Fruit fly (Drosophila melanogaster) whole organism, embryonic: ENCODE data around the gene IFT54.

Experiments
- Abd-B ChIP-seq: fragments of 200-800 bp; sonication (Bioruptor generic); optimal IDR thresholded peaks from 2 replicates; lab custom pipeline; 2018; ENCODE audit warnings: missing biosample characterization, mild to moderate bottlenecking, missing genetic modification characterization, moderate library complexity
- CG10209 ChIP-seq: fragments of 200-800 bp; sonication (Bioruptor generic); optimal IDR thresholded peaks from 3 replicates; lab custom pipeline; 2017; ENCODE audit warnings: missing biosample characterization, mild to moderate bottlenecking, missing genetic modification characterization, missing genetic modification reagents
- CG10462 ChIP-seq: fragments of 200-800 bp; sonication (Bioruptor generic); optimal IDR thresholded peaks from 2 replicates; lab custom pipeline; 2016; ENCODE audit warnings: missing biosample characterization, missing genetic modification characterization
- CG10565 ChIP-seq: fragments of 200-800 bp; sonication (Bioruptor generic); optimal IDR thresholded peaks from 3 replicates; lab custom pipeline; 2016; ENCODE audit warnings: missing biosample characterization, mild to moderate bottlenecking, missing genetic modification characterization
- CG12219 ChIP-seq: fragments of 200-800 bp; sonication (Bioruptor generic); optimal IDR thresholded peaks from 3 replicates; lab custom pipeline; 2018; ENCODE audit warnings: missing biosample characterization, mild to moderate bottlenecking, missing genetic modification characterization
- CG15269 ChIP-seq: fragments of 200-800 bp; sonication (Bioruptor generic); optimal IDR thresholded peaks from 2 replicates; lab custom pipeline; 2018; ENCODE audit warnings: missing biosample characterization, mild to moderate bottlenecking, missing genetic modification characterization, moderate library complexity
- CG1647 ChIP-seq: fragments of 200-800 bp; sonication (Bioruptor generic); optimal IDR thresholded peaks from 3 replicates; lab custom pipeline; 2016; ENCODE audit warnings: missing biosample characterization, missing genetic modification characterization
- CG16779 ChIP-seq: fragments of 200-800 bp; sonication (Bioruptor generic); IDR thresholded peaks from 2 replicates; pipeline ENCODE4 v1.3.6; 2022; ENCODE audit warnings: missing biosample characterization, missing genetic modification characterization
- CG18619 ChIP-seq: fragments of 200-800 bp; sonication (Bioruptor generic); optimal IDR thresholded peaks from 3 replicates; lab custom pipeline; 2017; ENCODE audit warnings: missing biosample characterization, mild to moderate bottlenecking, missing genetic modification characterization
- CG31365 ChIP-seq: fragments of 200-800 bp; sonication (Bioruptor generic); optimal IDR thresholded peaks from 2 replicates; lab custom pipeline; 2018; ENCODE audit warnings: missing biosample characterization, mild to moderate bottlenecking, missing genetic modification characterization
- CG33213 ChIP-seq: fragments of 200-800 bp; sonication (Bioruptor generic); optimal IDR thresholded peaks from 3 replicates; lab custom pipeline; 2016; ENCODE audit warnings: missing biosample characterization, missing genetic modification characterization
- CG6765 ChIP-seq: fragments of 200-800 bp; sonication (Bioruptor generic); optimal IDR thresholded peaks from 3 replicates; lab custom pipeline; 2017; ENCODE audit warnings: missing biosample characterization, mild to moderate bottlenecking, missing genetic modification characterization
- CG7987 ChIP-seq: fragments of 200-800 bp; sonication (Bioruptor generic); optimal IDR thresholded peaks from 2 replicates; lab custom pipeline; 2018; ENCODE audit warnings: missing biosample characterization, mild to moderate bottlenecking, missing genetic modification characterization, moderate library complexity
- CG9932 ChIP-seq: fragments of 200-800 bp; sonication (Bioruptor generic); IDR thresholded peaks from 2 replicates; pipeline ENCODE4 v1.3.6; 2022; ENCODE audit warnings: missing biosample characterization, missing genetic modification characterization
- CHES-1-like ChIP-seq: fragments of 200-800 bp; sonication (Bioruptor generic); optimal IDR thresholded peaks from 2 replicates; lab custom pipeline; 2016; ENCODE audit warnings: missing biosample characterization, missing genetic modification characterization
- CkIIα-i1 ChIP-seq: fragments of 200-800 bp; sonication (Bioruptor generic); IDR thresholded peaks from 2 replicates; pipeline ENCODE4 v1.3.6; 2022; ENCODE audit warnings: missing biosample characterization, missing genetic modification characterization
- Dbx ChIP-seq: fragments of 200-800 bp; sonication (Bioruptor generic); IDR thresholded peaks from 3 replicates; pipeline ENCODE4 v1.3.6; 2022; ENCODE audit warnings: missing biosample characterization, missing genetic modification characterization
- Dip3 ChIP-seq: fragments of 200-800 bp; sonication (Bioruptor generic); optimal IDR thresholded peaks from 3 replicates; lab custom pipeline; 2016; ENCODE audit warnings: missing biosample characterization, missing genetic modification characterization
- Dp ChIP-seq: fragments of 200-800 bp; sonication (Bioruptor generic); optimal IDR thresholded peaks from 2 replicates; lab custom pipeline; 2018; ENCODE audit warnings: missing biosample characterization, mild to moderate bottlenecking, missing genetic modification characterization, moderate library complexity
- ERR ChIP-seq: fragments of 200-800 bp; sonication (Bioruptor generic); optimal IDR thresholded peaks from 2 replicates; lab custom pipeline; 2016; ENCODE audit warnings: missing biosample characterization, missing genetic modification characterization
- Ets97D ChIP-seq: fragments of 200-800 bp; sonication (Bioruptor generic); optimal IDR thresholded peaks from 3 replicates; lab custom pipeline; 2016; ENCODE audit warnings: missing biosample characterization, missing genetic modification characterization
- Hr3 ChIP-seq: fragments of 200-800 bp; sonication (Bioruptor generic); optimal IDR thresholded peaks from 3 replicates; lab custom pipeline; 2016; ENCODE audit warnings: missing biosample characterization, missing genetic modification characterization
- MBD-R2 ChIP-seq: fragments of 200-800 bp; sonication (Bioruptor generic); IDR thresholded peaks from 2 replicates; pipeline ENCODE4 v1.3.6; 2022; ENCODE audit warnings: missing biosample characterization, missing genetic modification characterization
- NC2β ChIP-seq: fragments of 200-800 bp; sonication (Bioruptor generic); optimal IDR thresholded peaks from 2 replicates; lab custom pipeline; 2016; ENCODE audit warnings: missing biosample characterization, missing genetic modification characterization
- NfI ChIP-seq: fragments of 200-800 bp; sonication (Bioruptor generic); optimal IDR thresholded peaks from 3 replicates; lab custom pipeline; 2018; ENCODE audit warnings: missing biosample characterization, mild to moderate bottlenecking, missing genetic modification characterization, moderate library complexity
- Sox100B ChIP-seq: fragments of 200-800 bp; sonication (Bioruptor generic); optimal IDR thresholded peaks from 3 replicates; lab custom pipeline; 2018; ENCODE audit warnings: missing biosample characterization, mild to moderate bottlenecking, missing genetic modification characterization
- Sox102F ChIP-seq: fragments of 200-800 bp; sonication (Bioruptor generic); optimal IDR thresholded peaks from 2 replicates; lab custom pipeline; 2018; ENCODE audit warnings: missing biosample characterization, mild to moderate bottlenecking, missing genetic modification characterization, moderate library complexity
- amos ChIP-seq: fragments of 200-800 bp; sonication (Bioruptor generic); IDR thresholded peaks from 2 replicates; pipeline ENCODE4 v1.3.6; 2022; ENCODE audit warnings: missing biosample characterization, missing genetic modification characterization; ENCODE audit not compliant: partially characterized antibody
- ash1 ChIP-seq: fragments of 200-800 bp; sonication (Bioruptor generic); optimal IDR thresholded peaks from 2 replicates; lab custom pipeline; 2018; ENCODE audit warnings: missing biosample characterization, mild to moderate bottlenecking, missing genetic modification characterization
- chm ChIP-seq: fragments of 200-800 bp; sonication (Bioruptor generic); IDR thresholded peaks from 2 replicates; pipeline ENCODE4 v1.3.6; 2022; ENCODE audit warnings: missing biosample characterization, missing genetic modification characterization
- chn ChIP-seq: fragments of 200-800 bp; sonication (Bioruptor generic); optimal IDR thresholded peaks from 2 replicates; lab custom pipeline; 2016; ENCODE audit warnings: missing biosample characterization, missing genetic modification characterization
- corto ChIP-seq: fragments of 200-800 bp; sonication (Bioruptor generic); optimal IDR thresholded peaks from 2 replicates; lab custom pipeline; 2016; ENCODE audit warnings: missing biosample characterization, mild to moderate bottlenecking, missing genetic modification characterization, moderate library complexity
- crc ChIP-seq: fragments of 200-800 bp; sonication (Bioruptor generic); optimal IDR thresholded peaks from 2 replicates; lab custom pipeline; 2016; ENCODE audit warnings: missing biosample characterization, missing genetic modification characterization
- crol ChIP-seq: fragments of 200-800 bp; sonication (Bioruptor generic); IDR thresholded peaks from 2 replicates; pipeline ENCODE4 v1.3.6; 2022; ENCODE audit warnings: missing biosample characterization, missing genetic modification characterization
- grn ChIP-seq: fragments of 200-800 bp; sonication (Bioruptor generic); optimal IDR thresholded peaks from 3 replicates; lab custom pipeline; 2017; ENCODE audit warnings: missing biosample characterization, missing genetic modification characterization
- hth ChIP-seq: fragments of >200 bp; optimal IDR thresholded peaks from 2 replicates; lab custom pipeline; 2017; ENCODE audit warnings: inconsistent platforms
- insv ChIP-seq, 2 experiments: fragments of 200-800 bp; sonication (Bioruptor generic); optimal IDR thresholded peaks; 3 replicates each; lab custom pipeline; 2016 to 2018; ENCODE audit warnings: missing biosample characterization in 2 of 2, missing genetic modification characterization in 2 of 2
- lov ChIP-seq, 2 experiments: fragments of 200-800 bp in 1 of 2; fragments of >200 bp in 1 of 2; sonication (Bioruptor generic) in 1 of 2; IDR thresholded peaks in 1 of 2; optimal IDR thresholded peaks in 1 of 2; 2 replicates in 1 of 2; 3 replicates in 1 of 2; pipeline versions ENCODE4 v1.3.6 to Lab custom; 2017 to 2022; ENCODE audit warnings: missing biosample characterization in 1 of 2, missing genetic modification characterization in 1 of 2
- mam ChIP-seq: fragments of 200-800 bp; sonication (Bioruptor generic); optimal IDR thresholded peaks from 3 replicates; lab custom pipeline; 2016; ENCODE audit warnings: missing biosample characterization, missing genetic modification characterization
- pnt ChIP-seq: fragments of 200-800 bp; sonication (Bioruptor generic); optimal IDR thresholded peaks from 3 replicates; lab custom pipeline; 2016; ENCODE audit warnings: missing biosample characterization, missing genetic modification characterization
- pzg ChIP-seq: fragments of 200-800 bp; sonication (Bioruptor generic); optimal IDR thresholded peaks from 3 replicates; lab custom pipeline; 2018; ENCODE audit warnings: missing biosample characterization, mild to moderate bottlenecking, missing genetic modification characterization, moderate library complexity
- repo ChIP-seq: fragments of 200-800 bp; sonication (Bioruptor generic); optimal IDR thresholded peaks from 2 replicates; lab custom pipeline; 2016; ENCODE audit warnings: missing biosample characterization, missing genetic modification characterization
- sd ChIP-seq: fragments of 200-800 bp; sonication (Bioruptor generic); optimal IDR thresholded peaks from 3 replicates; lab custom pipeline; 2018; ENCODE audit warnings: missing biosample characterization, mild to moderate bottlenecking, missing genetic modification characterization, moderate library complexity
- slou ChIP-seq: fragments of 200-800 bp; sonication (Bioruptor generic); optimal IDR thresholded peaks from 3 replicates; lab custom pipeline; 2016; ENCODE audit warnings: missing biosample characterization, missing genetic modification characterization
- slp2 ChIP-seq: fragments of 200-800 bp; sonication (Bioruptor generic); optimal IDR thresholded peaks from 2 replicates; lab custom pipeline; 2016; ENCODE audit warnings: missing biosample characterization, missing genetic modification characterization
- sr ChIP-seq: fragments of 200-800 bp; sonication (Bioruptor generic); IDR thresholded peaks from 3 replicates; pipeline ENCODE4 v1.3.6; 2022; ENCODE audit warnings: missing biosample characterization, missing genetic modification characterization
- ssp ChIP-seq: fragments of 200-800 bp; sonication (Bioruptor generic); IDR thresholded peaks from 2 replicates; pipeline ENCODE4 v1.3.6; 2022; ENCODE audit warnings: missing biosample characterization, missing genetic modification characterization
- tap ChIP-seq: fragments of 200-800 bp; optimal IDR thresholded peaks from 3 replicates; lab custom pipeline; 2019; ENCODE audit warnings: missing biosample characterization, mild to moderate bottlenecking, missing genetic modification characterization, moderate library complexity
- usp ChIP-seq: fragments of >200 bp; optimal IDR thresholded peaks from 2 replicates; lab custom pipeline; 2017; ENCODE audit warnings: missing biosample characterization, missing genetic modification characterization
- vfl ChIP-seq: fragments of 200-800 bp; sonication (Bioruptor generic); optimal IDR thresholded peaks from 2 replicates; lab custom pipeline; 2016; ENCODE audit warnings: missing biosample characterization, missing genetic modification characterization
- wor ChIP-seq: fragments of 200-800 bp; sonication (Bioruptor generic); IDR thresholded peaks from 2 replicates; pipeline ENCODE4 v1.3.6; 2022; ENCODE audit warnings: missing biosample characterization, missing genetic modification characterization
- zf30C ChIP-seq: fragments of 200-800 bp; sonication (Bioruptor generic); optimal IDR thresholded peaks from 3 replicates; lab custom pipeline; 2018; ENCODE audit warnings: missing biosample characterization, mild to moderate bottlenecking, missing genetic modification characterization

The IFT54 gene

DNA sequence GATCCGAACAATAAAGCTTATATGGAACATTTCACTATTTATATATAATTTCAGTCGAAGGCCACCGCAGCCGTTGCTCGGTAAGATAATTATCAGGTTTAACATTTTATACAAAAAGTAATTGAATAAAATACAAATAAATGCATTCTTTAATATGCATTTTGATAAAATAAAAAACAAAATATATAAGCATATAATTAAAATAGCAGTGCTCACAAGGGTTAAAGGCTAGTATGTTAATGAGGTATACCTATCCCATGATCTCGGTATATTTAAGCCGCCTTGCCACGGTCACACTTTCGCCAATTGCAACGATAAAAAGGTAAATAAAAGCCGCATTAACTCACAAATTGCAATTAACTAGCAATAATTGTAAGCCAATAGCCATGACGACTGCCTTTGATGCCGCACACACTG lies 6.6 kb downstream of the IFT54 start, which contains the start of gene Polr2I (continued):
- TF ChIP-seq CG15269 (tag; lab: Kevin White, UChicago) (peak; percentile 44), pnt (no peak), zf30C (no peak), CG10462 (GFP tag; lab: Kevin White, UChicago) (no peak), crol (GFP tag; lab: Robert Waterston, UW) (no peak), vfl (GFP tag; lab: Kevin White, UChicago) (no peak), CG33213 (GFP tag; lab: Kevin White, UChicago) (no peak), CG10209 (peak; percentile 40), Dp (peak; percentile 21), tap (tag; lab: Kevin White, UChicago) (no peak), lov (optimal IDR thresholded peaks at IDR 0.05; lab: Kevin White, UChicago) (no peak), lov (GFP tag; IDR thresholded peaks at IDR 0.05; lab: Robert Waterston, UW) (no peak), Dip3 (no peak), mam (GFP tag; lab: Kevin White, UChicago) (no peak), amos (GFP tag; lab: Robert Waterston, UW) (no peak), Dbx (0 out of 3 replicates have a peak, but pooled peaks have one; percentile 13), CG31365 (tag; lab: Kevin White, UChicago) (no peak), Sox100B (GFP tag; lab: Kevin White, UChicago) (no peak), repo (GFP tag; lab: Kevin White, UChicago) (no peak), slou (GFP tag; lab: Kevin White, UChicago) (no peak), crc (GFP tag; lab: Kevin White, UChicago) (no peak), ssp (GFP tag; lab: Robert Waterston, UW) (peak; percentile 25; the same call in 1 of the 2 replicates), CG10565 (no peak), ERR (GFP tag; lab: Kevin White, UChicago) (no peak), CkIIα-i1 (no peak), pzg (GFP tag; lab: Kevin White, UChicago) (peak; percentile 24), sr (GFP tag; lab: Robert Waterston, UW) (no peak), Sox102F (GFP tag; lab: Kevin White, UChicago) (no peak), chn (GFP tag; lab: Kevin White, UChicago) (no peak), insv (GFP tag; optimal IDR thresholded peaks at IDR 0.05; lab: Kevin White, UChicago) (no peak), grn (no peak), hth (lab: Kevin White, UChicago) (no peak), Hr3 (GFP tag; lab: Kevin White, UChicago) (peak; percentile 54), Ets97D (no peak), usp (GFP tag; lab: Kevin White, UChicago) (no peak), CG16779 (no peak), Abd-B (peak; percentile 61), CG7987 (GFP tag; lab: Kevin White, UChicago) (no peak), CG6765 (no peak), CG9932 (peak; percentile 64), CG18619 (GFP tag; lab: Kevin White, UChicago) (peak; percentile 21), sd (tag; lab: Kevin White, UChicago) (no peak), ash1 (GFP tag; lab: Kevin White, UChicago) (no peak), chm (GFP tag; lab: Robert Waterston, UW) (no peak), CHES-1-like (GFP tag; lab: Kevin White, UChicago) (no peak), NfI (GFP tag; lab: Kevin White, UChicago) (peak; percentile 19), CG1647 (GFP tag; lab: Kevin White, UChicago) (no peak), NC2β (GFP tag; lab: Kevin White, UChicago) (no peak), corto (GFP tag; lab: Kevin White, UChicago) (no peak), MBD-R2 (GFP tag; lab: Robert Waterston, UW) (peak; percentile 73), wor (no peak), CG12219 (GFP tag; lab: Kevin White, UChicago) (no peak), slp2 (GFP tag; lab: Kevin White, UChicago) (no peak)
